Worm (Caenorhabditis elegans) whole organism, L2 larva: ENCODE results near the gene irld-45.

Experiments
- aly-2 ChIP-seq: fragments of 150-350 bp; optimal IDR thresholded peaks from 2 replicates; lab custom pipeline; 2014; ENCODE audit warnings: missing biosample characterization, missing genetic modification characterization
- nhr-77 ChIP-seq: fragments of 150-350 bp; optimal IDR thresholded peaks from 2 replicates; lab custom pipeline; 2014; ENCODE audit warnings: missing biosample characterization, missing genetic modification characterization

ce11 chrV:1648000-1648399 is at the start of gene irld-45:
- TF ChIP-seq aly-2 (tag; lab: Kevin White, UChicago) = no peak
- no peak for TF ChIP-seq nhr-77 (tag; lab: Kevin White, UChicago)
